Worm (Caenorhabditis elegans): ENCODE results near the gene lgg-2.

lgg-2 gene

DNA sequence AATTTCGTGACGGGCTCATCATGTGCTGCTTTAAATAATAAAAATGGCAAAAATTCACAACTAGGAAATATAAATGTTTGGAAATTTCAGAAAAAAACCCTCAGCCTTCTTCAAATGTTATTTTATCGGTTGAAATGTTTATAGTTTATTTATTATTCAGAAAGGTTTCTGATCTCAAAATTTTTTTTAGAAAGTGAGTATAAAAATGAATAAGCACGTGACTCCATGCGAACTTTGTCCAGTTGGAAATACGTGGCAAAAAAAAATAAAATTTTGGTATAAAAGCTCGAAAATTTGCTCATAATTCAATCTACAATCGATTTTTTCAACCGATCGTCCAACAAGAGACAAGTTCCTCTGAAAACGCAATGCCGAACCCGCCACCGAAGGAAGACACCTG lies 13.8 kb upstream of the lgg-2 start, which contains the start of gene nsph-3.1:
Gene nsph-3.1 (plus strand): TSS at position 301 of the 400 bp plus-strand sequence.
- TF ChIP-seq mls-2 (tag; optimal IDR thresholded peaks at IDR 0.05) = no peak
- no peak for TF ChIP-seq ceh-83 (GFP tag; optimal IDR thresholded peaks at IDR 0.05)
- no peak for TF ChIP-seq ham-2 (GFP tag; optimal IDR thresholded peaks at IDR 0.05)
- TF ChIP-seq lsy-2 (tag; optimal IDR thresholded peaks at IDR 0.05) = no peak
- TF ChIP-seq pha-4 (tag; optimal IDR thresholded peaks at IDR 0.05) = no peak
- no peak for TF ChIP-seq ceh-43 (GFP tag; optimal IDR thresholded peaks at IDR 0.05)
- no peak for TF ChIP-seq hlh-1 (tag; optimal IDR thresholded peaks at IDR 0.05)
- no peak for TF ChIP-seq nhr-28 (tag; optimal IDR thresholded peaks at IDR 0.05)
- TF ChIP-seq nhr-2 (tag; optimal IDR thresholded peaks at IDR 0.05) = no peak
- no peak for TF ChIP-seq unc-62 (GFP tag; optimal IDR thresholded peaks at IDR 0.05)

ce11 chrIV:10948797-10949196 lies 13.1 kb upstream of the lgg-2 start, which contains the start of gene Y69E1A.1:
Gene Y69E1A.1, minus strand, starts transcription at chrIV:10948897.
- TF ChIP-seq hlh-1 (tag; optimal IDR thresholded peaks at IDR 0.05) = no peak
- TF ChIP-seq elt-3 (tag; optimal IDR thresholded peaks at IDR 0.05) = no peak
- no peak for TF ChIP-seq ceh-43 (GFP tag; optimal IDR thresholded peaks at IDR 0.05)
- TF ChIP-seq lin-32 (GFP tag; optimal IDR thresholded peaks at IDR 0.05) = no peak
- no peak for TF ChIP-seq mep-1 (tag; optimal IDR thresholded peaks at IDR 0.05)
- TF ChIP-seq mls-2 (tag; optimal IDR thresholded peaks at IDR 0.05) = no peak
- no peak for TF ChIP-seq ces-1 (GFP tag; optimal IDR thresholded peaks at IDR 0.05)
- TF ChIP-seq ceh-83 (GFP tag; optimal IDR thresholded peaks at IDR 0.05) = no peak
- TF ChIP-seq nhr-76 (tag; optimal IDR thresholded peaks at IDR 0.05) = no peak
- no peak for TF ChIP-seq mab-5 (tag; optimal IDR thresholded peaks at IDR 0.05)

DNA sequence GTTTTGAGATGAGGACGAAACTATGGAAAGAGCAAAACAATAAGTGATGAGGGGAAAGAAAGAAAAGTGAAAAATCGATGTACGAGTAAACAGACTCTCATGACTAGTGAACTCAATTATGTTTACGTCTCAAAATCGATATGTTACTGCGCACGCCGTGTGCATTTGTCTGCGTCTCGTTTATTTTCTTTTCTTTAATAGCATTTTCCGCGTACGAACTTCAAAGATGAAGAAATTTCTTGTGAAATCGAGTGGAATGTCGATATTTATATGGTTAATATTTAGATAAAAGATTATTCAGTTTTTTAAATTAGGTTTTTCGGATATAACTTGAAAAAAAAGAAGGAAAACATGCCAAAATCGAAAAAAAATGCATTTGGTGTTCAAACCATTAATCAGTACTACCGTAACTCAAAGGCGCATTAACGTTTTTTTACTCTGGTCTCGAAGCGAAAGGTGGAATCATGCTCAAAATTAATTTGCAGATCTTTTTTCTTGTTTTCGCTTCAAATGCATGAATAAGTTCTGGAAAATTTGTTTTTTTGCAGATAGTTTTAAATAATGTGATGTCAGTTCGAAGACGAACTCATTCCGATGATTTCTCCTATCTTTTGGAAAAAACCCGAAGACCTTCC lies 1.3 kb upstream of the lgg-2 start, which contains the start of gene fic-1:
Gene fic-1 (plus strand): TSS at position 549 of the 635 bp plus-strand sequence.
- TF ChIP-seq ces-1 (GFP tag; optimal IDR thresholded peaks at IDR 0.05) (peak; percentile 100), ceh-39 (tag; optimal IDR thresholded peaks at IDR 0.05) (peak; percentile 5), mep-1 (tag; optimal IDR thresholded peaks at IDR 0.05) (peak; percentile 54), nhr-237 (tag; optimal IDR thresholded peaks at IDR 0.05) (peak; percentile 56), lsy-2 (tag; optimal IDR thresholded peaks at IDR 0.05) (peak; percentile 0), bed-3 (GFP tag; optimal IDR thresholded peaks at IDR 0.05) (no peak), blmp-1 (tag; optimal IDR thresholded peaks at IDR 0.05) (no peak)

ce11 chrIV:10935336-10935735 lies 367 bp downstream of the lgg-2 start:
- TF ChIP-seq nhr-12 (tag; optimal IDR thresholded peaks at IDR 0.05) = no peak
- TF ChIP-seq ces-1 (GFP tag; optimal IDR thresholded peaks at IDR 0.05) = peak; percentile 47
- TF ChIP-seq mab-5 (tag; optimal IDR thresholded peaks at IDR 0.05) = no peak
- peak; percentile 12 for TF ChIP-seq mls-2 (tag; optimal IDR thresholded peaks at IDR 0.05)
- peak; percentile 75 for TF ChIP-seq hlh-1 (tag; optimal IDR thresholded peaks at IDR 0.05)
- TF ChIP-seq unc-62 (GFP tag; optimal IDR thresholded peaks at IDR 0.05) = peak; percentile 95
- peak; percentile 40 for TF ChIP-seq nhr-2 (tag; optimal IDR thresholded peaks at IDR 0.05)
- TF ChIP-seq cnd-1 (tag; optimal IDR thresholded peaks at IDR 0.05) = peak; percentile 27
- TF ChIP-seq ceh-83 (GFP tag; optimal IDR thresholded peaks at IDR 0.05) = no peak
- TF ChIP-seq sptf-1 (tag; optimal IDR thresholded peaks at IDR 0.05) = peak; percentile 6
- TF ChIP-seq lsy-2 (tag; optimal IDR thresholded peaks at IDR 0.05) = peak; percentile 40
- TF ChIP-seq unc-120 (tag; optimal IDR thresholded peaks at IDR 0.05; ENCODE audit: poor library complexity, severe bottlenecking) = peak; percentile 73

DNA sequence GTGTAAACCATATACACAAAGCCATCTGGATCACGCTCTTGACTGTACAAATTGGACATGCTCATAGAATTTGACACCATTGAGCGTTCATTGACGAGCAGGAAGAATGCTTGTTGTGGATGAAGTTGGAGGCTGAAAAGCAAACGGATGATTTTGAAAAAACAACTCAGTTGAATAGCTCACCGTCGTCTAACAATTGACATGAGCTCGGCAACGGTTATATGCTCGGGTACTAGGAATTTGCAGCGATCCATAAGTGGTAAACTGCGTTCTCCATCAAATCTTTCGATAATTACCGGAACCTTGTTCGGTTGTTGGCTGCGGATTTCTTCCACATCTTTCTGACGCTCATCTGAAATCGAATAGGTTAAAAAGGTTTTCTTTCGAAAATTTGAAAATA lies 917 bp downstream of the lgg-2 start:
- TF ChIP-seq tbx-8 (GFP tag; optimal IDR thresholded peaks at IDR 0.05) = no peak
- TF ChIP-seq mep-1 (tag; optimal IDR thresholded peaks at IDR 0.05) = no peak
- no peak for TF ChIP-seq ham-2 (GFP tag; optimal IDR thresholded peaks at IDR 0.05)
- no peak for TF ChIP-seq nhr-12 (tag; optimal IDR thresholded peaks at IDR 0.05)
- no peak for TF ChIP-seq pha-4 (tag; optimal IDR thresholded peaks at IDR 0.05)
- TF ChIP-seq ces-1 (GFP tag; optimal IDR thresholded peaks at IDR 0.05) = no peak
- TF ChIP-seq unc-39 (tag; optimal IDR thresholded peaks at IDR 0.05) = no peak
- no peak for TF ChIP-seq cnd-1 (tag; optimal IDR thresholded peaks at IDR 0.05)
- no peak for TF ChIP-seq ceh-43 (GFP tag; optimal IDR thresholded peaks at IDR 0.05)
- TF ChIP-seq ztf-11 (tag; optimal IDR thresholded peaks at IDR 0.05) = no peak

DNA sequence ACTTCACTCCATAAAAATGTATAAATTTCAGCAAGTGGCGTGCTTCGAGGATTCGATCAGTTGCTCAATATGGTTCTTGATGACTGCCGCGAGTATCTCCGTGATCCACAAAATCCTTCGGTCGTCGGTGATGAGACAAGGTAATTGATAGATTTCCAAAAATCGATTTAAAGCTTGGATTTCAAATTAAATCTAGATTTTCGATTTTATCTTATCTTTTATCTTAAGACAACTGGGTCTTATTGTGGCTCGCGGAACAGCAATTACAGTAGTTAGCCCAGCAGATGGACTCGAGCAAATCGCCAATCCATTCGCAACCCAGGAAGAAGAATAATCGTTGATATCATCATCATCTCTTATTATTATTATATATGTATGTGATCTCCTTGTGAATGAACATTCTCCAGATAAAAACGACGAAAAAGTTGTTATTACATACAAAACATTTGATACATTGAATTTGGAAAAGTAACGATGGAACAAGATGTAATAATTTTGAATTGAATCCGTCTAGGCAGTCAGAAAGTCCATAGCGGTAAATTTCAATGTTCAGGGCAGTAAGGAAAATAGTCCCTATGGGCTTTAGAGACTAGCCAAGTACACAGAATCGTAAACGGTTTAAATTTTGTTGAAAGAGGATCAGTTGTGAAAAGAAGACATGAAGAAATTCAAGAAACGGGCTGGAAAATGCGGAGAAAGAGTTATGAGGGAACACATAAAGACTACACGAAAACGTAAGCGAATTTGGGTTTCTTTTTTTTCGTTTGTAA lies 1.7 kb downstream of the lgg-2 start:
- TF ChIP-seq ceh-43 (GFP tag; optimal IDR thresholded peaks at IDR 0.05) = no peak
- no peak for TF ChIP-seq nhr-12 (tag; optimal IDR thresholded peaks at IDR 0.05)
- TF ChIP-seq nhr-76 (tag; optimal IDR thresholded peaks at IDR 0.05) = no peak
- TF ChIP-seq unc-120 (tag; optimal IDR thresholded peaks at IDR 0.05; ENCODE audit: poor library complexity, severe bottlenecking) = no peak
- TF ChIP-seq ces-1 (GFP tag; optimal IDR thresholded peaks at IDR 0.05) = no peak
- no peak for TF ChIP-seq flh-1 (GFP tag; optimal IDR thresholded peaks at IDR 0.05)
- TF ChIP-seq lin-13 (tag; optimal IDR thresholded peaks at IDR 0.05) = no peak
- no peak for TF ChIP-seq lin-32 (GFP tag; optimal IDR thresholded peaks at IDR 0.05)

Measured in whole organism, mixed stage, embryonic.